Worm (Caenorhabditis elegans) whole organism, young adult: Measurements from ENCODE around the gene sup-26.

Source experiments
- B0019.2 ChIP-seq: fragments of 200-800 bp; sonication (Bioruptor generic); conservative IDR thresholded peaks from 2 replicates; pipeline ENCODE4 v1.3.6; 2022; ENCODE audit warnings: missing genetic modification reagents, missing genetic modification characterization, missing compliant biosample characterization
- B0035.1 ChIP-seq: sonication (generic microtip); optimal IDR thresholded peaks from 2 replicates; lab custom pipeline; 2016; ENCODE audit warnings: missing genetic modification characterization, mild to moderate bottlenecking, missing compliant biosample characterization, missing genotype, missing genetic modification reagents
- B0336.3 ChIP-seq: fragments of 200-800 bp; sonication (Bioruptor generic); IDR thresholded peaks from 2 replicates; pipeline ENCODE4 v1.3.6; 2022; ENCODE audit warnings: missing genetic modification characterization, missing compliant biosample characterization
- C17E4.6 ChIP-seq: fragments of 200-800 bp; sonication (Bioruptor generic); IDR thresholded peaks from 2 replicates; pipeline ENCODE4 v1.3.6; 2022; ENCODE audit warnings: missing genetic modification reagents, missing genetic modification characterization, missing compliant biosample characterization
- F22D6.2 ChIP-seq: sonication (generic microtip); optimal IDR thresholded peaks from 2 replicates; lab custom pipeline; 2016; ENCODE audit warnings: mild to moderate bottlenecking, missing genetic modification characterization, missing compliant biosample characterization
- F33H1.4 ChIP-seq: fragments of 200-800 bp; sonication (Bioruptor generic); IDR thresholded peaks from 2 replicates; pipeline ENCODE4 v1.3.6; 2022; ENCODE audit warnings: missing genetic modification reagents, missing genetic modification characterization, missing compliant biosample characterization
- F37B4.10 ChIP-seq: fragments of 200-800 bp; sonication (Bioruptor generic); IDR thresholded peaks from 2 replicates; pipeline ENCODE4 v1.3.6; 2022; ENCODE audit warnings: missing genetic modification characterization, missing compliant biosample characterization
- F39B2.1 ChIP-seq: fragments of 200-800 bp; sonication (Bioruptor generic); IDR thresholded peaks from 2 replicates; pipeline ENCODE4 v1.3.6; 2022; ENCODE audit warnings: missing genetic modification reagents, missing genetic modification characterization, missing compliant biosample characterization
- F57C9.4 ChIP-seq: sonication (generic microtip); optimal IDR thresholded peaks from 2 replicates; lab custom pipeline; 2017; ENCODE audit warnings: mild to moderate bottlenecking, missing genetic modification characterization, missing compliant biosample characterization
- Y53G8AR.9 ChIP-seq: fragments of 200-800 bp; sonication (Bioruptor generic); conservative IDR thresholded peaks from 2 replicates; pipeline ENCODE4 v1.3.6; 2022; ENCODE audit warnings: missing genetic modification reagents, missing genetic modification characterization, missing compliant biosample characterization
- Y79H2A.3 ChIP-seq: fragments of 200-800 bp; sonication (Bioruptor generic); conservative IDR thresholded peaks from 2 replicates; pipeline ENCODE4 v1.3.6; 2022; ENCODE audit warnings: missing genetic modification reagents, missing genetic modification characterization, missing compliant biosample characterization
- akir-1 ChIP-seq: fragments of 200-800 bp; sonication (Bioruptor generic); optimal IDR thresholded peaks from 2 replicates; lab custom pipeline; 2018; ENCODE audit warnings: mild to moderate bottlenecking, missing genetic modification characterization, moderate library complexity, missing compliant biosample characterization
- aptf-2 ChIP-seq: fragments of 200-800 bp; sonication (Bioruptor generic); conservative IDR thresholded peaks from 2 replicates; pipeline ENCODE4 v1.3.6; 2022; ENCODE audit warnings: missing genetic modification reagents, missing genetic modification characterization, missing compliant biosample characterization
- athp-1 ChIP-seq: sonication (generic microtip); optimal IDR thresholded peaks from 2 replicates; lab custom pipeline; 2017; ENCODE audit warnings: mild to moderate bottlenecking, missing genetic modification characterization, missing compliant biosample characterization
- attf-3 ChIP-seq: fragments of 200-800 bp; sonication (Bioruptor generic); conservative IDR thresholded peaks from 2 replicates; pipeline ENCODE4 v1.3.6; 2022; ENCODE audit warnings: missing genetic modification reagents, missing genetic modification characterization, missing compliant biosample characterization
- attf-6 ChIP-seq: fragments of 200-800 bp; sonication (Bioruptor generic); IDR thresholded peaks from 2 replicates; pipeline ENCODE4 v1.3.6; 2022; ENCODE audit warnings: missing genetic modification reagents, missing genetic modification characterization, missing compliant biosample characterization
- cebp-1 ChIP-seq, 2 experiments: fragments of 200-800 bp in 1 of 2; sonication (Bioruptor generic) in 1 of 2; sonication (generic microtip) in 1 of 2; IDR thresholded peaks in 1 of 2; optimal IDR thresholded peaks in 1 of 2; 2 replicates each; pipeline versions ENCODE4 v1.3.6 to Lab custom; 2017 to 2022; ENCODE audit warnings: missing compliant biosample characterization in 2 of 2, missing genetic modification characterization in 2 of 2, mild to moderate bottlenecking in 1 of 2, missing genetic modification reagents in 1 of 2, moderate library complexity in 1 of 2
- ceh-27 ChIP-seq: fragments of 200-800 bp; sonication (Bioruptor generic); optimal IDR thresholded peaks from 2 replicates; lab custom pipeline; 2018; ENCODE audit warnings: mild to moderate bottlenecking, missing genetic modification characterization, moderate library complexity, missing compliant biosample characterization
- ceh-40 ChIP-seq: fragments of 200-800 bp; sonication (Bioruptor generic); IDR thresholded peaks from 2 replicates; pipeline ENCODE4 v1.3.6; 2022; ENCODE audit warnings: missing genetic modification characterization, missing compliant biosample characterization
- ceh-79 ChIP-seq: sonication (generic microtip); optimal IDR thresholded peaks from 2 replicates; lab custom pipeline; 2017; ENCODE audit warnings: mild to moderate bottlenecking, missing genetic modification characterization, missing compliant biosample characterization
- dox-1 ChIP-seq: fragments of 200-800 bp; sonication (Bioruptor generic); IDR thresholded peaks from 2 replicates; pipeline ENCODE4 v1.3.6; 2022; ENCODE audit warnings: missing genetic modification reagents, missing genetic modification characterization, missing compliant biosample characterization
- efl-1 ChIP-seq: fragments of 150-350 bp; optimal IDR thresholded peaks from 2 replicates; lab custom pipeline; 2014; ENCODE audit warnings: missing biosample characterization, missing genetic modification reagents, missing genetic modification characterization
- egl-18 ChIP-seq: fragments of 200-800 bp; sonication (Bioruptor generic); IDR thresholded peaks from 2 replicates; pipeline ENCODE4 v1.3.6; 2022; ENCODE audit warnings: missing genetic modification reagents, missing genetic modification characterization, missing compliant biosample characterization
- egl-44 ChIP-seq: fragments of 200-800 bp; sonication (Bioruptor generic); IDR thresholded peaks from 2 replicates; pipeline ENCODE4 v1.3.6; 2022; ENCODE audit warnings: missing genetic modification reagents, missing genetic modification characterization, missing compliant biosample characterization
- egrh-3 ChIP-seq: fragments of 200-800 bp; sonication (Bioruptor generic); IDR thresholded peaks from 2 replicates; pipeline ENCODE4 v1.3.6; 2022; ENCODE audit warnings: missing genetic modification reagents, missing genetic modification characterization, missing compliant biosample characterization
- ekl-4 ChIP-seq: fragments of 200-800 bp; sonication (Bioruptor generic); IDR thresholded peaks from 2 replicates; pipeline ENCODE4 v1.3.6; 2022; ENCODE audit warnings: missing genetic modification reagents, missing genetic modification characterization, missing compliant biosample characterization
- fkh-3 ChIP-seq: sonication (generic microtip); optimal IDR thresholded peaks from 2 replicates; lab custom pipeline; 2016; ENCODE audit warnings: mild to moderate bottlenecking, missing genetic modification characterization, missing compliant biosample characterization
- gei-17 ChIP-seq: fragments of 200-800 bp; sonication (Bioruptor generic); optimal IDR thresholded peaks from 2 replicates; lab custom pipeline; 2018; ENCODE audit warnings: mild to moderate bottlenecking, missing genetic modification characterization, missing compliant biosample characterization
- hlh-12 ChIP-seq: sonication (generic microtip); optimal IDR thresholded peaks from 2 replicates; lab custom pipeline; 2016; ENCODE audit warnings: missing genetic modification characterization, missing compliant biosample characterization
- hlh-26 ChIP-seq: fragments of 200-800 bp; sonication (Bioruptor generic); conservative IDR thresholded peaks from 2 replicates; pipeline ENCODE4 v1.3.6; 2022; ENCODE audit warnings: missing genetic modification reagents, missing genetic modification characterization, missing compliant biosample characterization
- lag-1 ChIP-seq: fragments of 200-800 bp; sonication (Bioruptor generic); IDR thresholded peaks from 2 replicates; pipeline ENCODE4 v1.3.6; 2022; ENCODE audit warnings: missing genetic modification reagents, missing genetic modification characterization, missing compliant biosample characterization
- let-526 ChIP-seq: fragments of 200-800 bp; sonication (Bioruptor generic); IDR thresholded peaks from 2 replicates; pipeline ENCODE4 v1.3.6; 2022; ENCODE audit warnings: missing genetic modification reagents, missing genetic modification characterization, missing compliant biosample characterization
- lin-54 ChIP-seq: fragments of 200-800 bp; sonication (Bioruptor generic); optimal IDR thresholded peaks from 2 replicates; lab custom pipeline; 2018; ENCODE audit warnings: mild to moderate bottlenecking, missing genetic modification characterization, missing compliant biosample characterization
- lsl-1 ChIP-seq: fragments of 200-800 bp; sonication (Bioruptor generic); optimal IDR thresholded peaks from 2 replicates; lab custom pipeline; 2018; ENCODE audit warnings: mild to moderate bottlenecking, missing genetic modification characterization, moderate library complexity, missing compliant biosample characterization
- mcd-1 ChIP-seq: fragments of 200-800 bp; sonication (Bioruptor generic); IDR thresholded peaks from 2 replicates; pipeline ENCODE4 v1.3.6; 2022; ENCODE audit warnings: missing genetic modification reagents, missing genetic modification characterization, missing compliant biosample characterization
- nhr-120 ChIP-seq: fragments of 200-800 bp; sonication (Bioruptor generic); IDR thresholded peaks from 2 replicates; pipeline ENCODE4 v1.3.6; 2022; ENCODE audit warnings: missing genetic modification characterization, missing compliant biosample characterization
- pha-4 ChIP-seq: fragments of 150-350 bp; sonication (generic microtip); optimal IDR thresholded peaks from 2 replicates; lab custom pipeline; 2014; ENCODE audit warnings: missing biosample characterization, missing genetic modification reagents, missing genetic modification characterization
- rcor-1 ChIP-seq: fragments of 200-800 bp; sonication (Bioruptor generic); IDR thresholded peaks from 2 replicates; pipeline ENCODE4 v1.3.6; 2022; ENCODE audit warnings: missing genetic modification reagents, missing genetic modification characterization, missing compliant biosample characterization
- rec-8 ChIP-seq, 2 experiments: sonication (generic microtip); optimal IDR thresholded peaks; 2 replicates each; lab custom pipeline; 2016; ENCODE audit warnings: mild to moderate bottlenecking in 2 of 2, missing genetic modification characterization in 2 of 2, missing genetic modification reagents in 2 of 2, missing genotype in 2 of 2, missing biosample characterization in 1 of 2, missing compliant biosample characterization in 1 of 2, moderate library complexity in 1 of 2
- repo-1 ChIP-seq: sonication (generic microtip); optimal IDR thresholded peaks from 2 replicates; lab custom pipeline; 2017; ENCODE audit warnings: mild to moderate bottlenecking, missing genetic modification characterization, missing compliant biosample characterization
- sea-2 ChIP-seq: fragments of 200-800 bp; sonication (Bioruptor generic); IDR thresholded peaks from 2 replicates; pipeline ENCODE4 v1.3.6; 2022; ENCODE audit warnings: missing genetic modification characterization, missing compliant biosample characterization
- snpc-1.3 ChIP-seq: sonication (generic microtip); optimal IDR thresholded peaks from 2 replicates; lab custom pipeline; 2017; ENCODE audit warnings: missing genetic modification characterization, mild to moderate bottlenecking, missing compliant biosample characterization, antibody characterized with exemption, moderate library complexity, missing genotype, missing genetic modification reagents; ENCODE audit not compliant: insufficient read depth
- snpc-4 ChIP-seq, 5 experiments: fragments of 150-350 bp in 1 of 5; sonication (generic microtip) in 4 of 5; optimal IDR thresholded peaks; 2 replicates each; lab custom pipeline; 2014 to 2018; ENCODE audit warnings: missing genetic modification characterization in 5 of 5, missing biosample characterization in 3 of 5, antibody characterized with exemption in 2 of 5, mild to moderate bottlenecking in 2 of 5, missing compliant biosample characterization in 2 of 5, missing genotype in 2 of 5, moderate library complexity in 2 of 5, missing genetic modification reagents in 1 of 5
- sptf-2 ChIP-seq: fragments of 200-800 bp; sonication (Bioruptor generic); optimal IDR thresholded peaks from 2 replicates; lab custom pipeline; 2018; ENCODE audit warnings: mild to moderate bottlenecking, missing genetic modification characterization, missing compliant biosample characterization
- tbp1 ChIP-seq: fragments of 200-800 bp; sonication (Bioruptor generic); optimal IDR thresholded peaks from 2 replicates; lab custom pipeline; 2018; ENCODE audit warnings: mild to moderate bottlenecking, missing genetic modification characterization, missing compliant biosample characterization
- xnd-1 ChIP-seq: sonication (generic microtip); optimal IDR thresholded peaks from 2 replicates; lab custom pipeline; 2016; ENCODE audit warnings: missing genotype, missing genetic modification reagents, missing genetic modification characterization, missing compliant biosample characterization
- ztf-26 ChIP-seq: sonication (generic microtip); optimal IDR thresholded peaks from 2 replicates; lab custom pipeline; 2017; ENCODE audit warnings: missing genetic modification characterization, missing compliant biosample characterization
- ztf-6 ChIP-seq: fragments of 200-800 bp; sonication (Bioruptor generic); IDR thresholded peaks from 2 replicates; pipeline ENCODE4 v1.3.6; 2022; ENCODE audit warnings: missing genetic modification reagents, missing genetic modification characterization, missing compliant biosample characterization

Gene sup-26

ce11 chrIII:4237660-4238059, 42.4 kb downstream of the sup-26 start (continued):
- no peak for TF ChIP-seq nhr-120 (GFP tag; lab: Robert Waterston, UW)
- no peak for TF ChIP-seq lag-1
- TF ChIP-seq athp-1 (tag; lab: Kevin White, UChicago), result no peak
- TF ChIP-seq attf-3, result no peak
- TF ChIP-seq ceh-79 (tag; lab: Kevin White, UChicago), result no peak
- TF ChIP-seq Y53G8AR.9 (GFP tag; lab: Robert Waterston, UW), result no peak
- TF ChIP-seq F33H1.4 (GFP tag; lab: Robert Waterston, UW), result no peak
- peak; percentile 93 for TF ChIP-seq aptf-2 (GFP tag; lab: Robert Waterston, UW)
- no peak for TF ChIP-seq ceh-40
- peak; percentile 67 for TF ChIP-seq akir-1 (GFP tag; lab: Kevin White, UChicago)
- no peak for TF ChIP-seq xnd-1
- TF ChIP-seq hlh-26 (GFP tag; lab: Robert Waterston, UW), result no peak
- TF ChIP-seq egl-44 (GFP tag; lab: Robert Waterston, UW), result peak; percentile 72; the same call in 1 of the 2 replicates
- peak; percentile 63 for TF ChIP-seq tbp1 (GFP tag; lab: Kevin White, UChicago)
- no peak; the same call in 1 of the 2 replicates for TF ChIP-seq ekl-4
- peak; percentile 77 for TF ChIP-seq let-526 (GFP tag; lab: Robert Waterston, UW)
- TF ChIP-seq efl-1, result no peak
- no peak for TF ChIP-seq ztf-6 (GFP tag; lab: Robert Waterston, UW)
- TF ChIP-seq repo-1 (tag; lab: Kevin White, UChicago), result no peak
- TF ChIP-seq hlh-12 (tag; lab: Kevin White, UChicago), result no peak
- peak; percentile 51; the same call in 1 of the 2 replicates for TF ChIP-seq cebp-1 (GFP tag; IDR thresholded peaks at IDR 0.05; lab: Robert Waterston, UW)
- TF ChIP-seq cebp-1 (tag; optimal IDR thresholded peaks at IDR 0.05; lab: Kevin White, UChicago), result peak; percentile 92
- peak; percentile 52 for TF ChIP-seq B0035.1 (tag; lab: Kevin White, UChicago)
- no peak for TF ChIP-seq B0019.2 (GFP tag; lab: Robert Waterston, UW)
- TF ChIP-seq F37B4.10 (GFP tag; lab: Robert Waterston, UW), result no peak
- no peak for TF ChIP-seq sea-2
- no peak for TF ChIP-seq F57C9.4 (tag; lab: Kevin White, UChicago)
- TF ChIP-seq rec-8 (tag; optimal IDR thresholded peaks at IDR 0.05; lab: Kevin White, UChicago), result no peak
- peak; percentile 79 for TF ChIP-seq ceh-27 (GFP tag; lab: Kevin White, UChicago)
- TF ChIP-seq pha-4, result peak; percentile 72
- no peak; the same call in 1 of the 2 replicates for TF ChIP-seq dox-1 (GFP tag; lab: Robert Waterston, UW)
- no peak for TF ChIP-seq lsl-1
- peak; percentile 34; the same call in 1 of the 2 replicates for TF ChIP-seq egrh-3
- no peak for TF ChIP-seq sptf-2 (GFP tag; lab: Kevin White, UChicago)
- no peak for TF ChIP-seq egl-18 (GFP tag; lab: Robert Waterston, UW)
- no peak for TF ChIP-seq fkh-3
- TF ChIP-seq B0336.3 (GFP tag; lab: Robert Waterston, UW), result peak; percentile 91
- TF ChIP-seq snpc-1.3 (tag; lab: Kevin White, UChicago), result no peak
- peak; percentile 87 for TF ChIP-seq ztf-26
- TF ChIP-seq lin-54 (GFP tag; lab: Kevin White, UChicago), result peak; percentile 69
- no peak for TF ChIP-seq Y79H2A.3 (GFP tag; lab: Robert Waterston, UW)
- TF ChIP-seq F39B2.1 (GFP tag; lab: Robert Waterston, UW), result no peak
- peak; percentile 72 for TF ChIP-seq F22D6.2 (tag; lab: Kevin White, UChicago)
- TF ChIP-seq rcor-1, result peak; percentile 53
- TF ChIP-seq C17E4.6 (GFP tag; lab: Robert Waterston, UW), result no peak
- TF ChIP-seq mcd-1, result peak; percentile 74
- TF ChIP-seq gei-17 (GFP tag; lab: Kevin White, UChicago), result peak; percentile 38
- no peak for TF ChIP-seq attf-6 (GFP tag; lab: Robert Waterston, UW)
- no peak for TF ChIP-seq snpc-4 (GFP tag; optimal IDR thresholded peaks at IDR 0.05; lab: Kevin White, UChicago)
- peak; percentile 28 to 66 (median 50) for TF ChIP-seq snpc-4 (tag; optimal IDR thresholded peaks at IDR 0.05; lab: Kevin White, UChicago)
